Worm (Caenorhabditis elegans) whole organism, L3 larva: Measurements from ENCODE around the gene T24A6.20.

Experiments used
- ZK546.5 ChIP-seq: sonication (generic microtip); optimal IDR thresholded peaks from 2 replicates; lab custom pipeline; 2017; ENCODE audit warnings: missing biosample characterization, missing genetic modification characterization
- aly-2 ChIP-seq: fragments of 150-350 bp; optimal IDR thresholded peaks from 2 replicates; lab custom pipeline; 2014; ENCODE audit warnings: missing biosample characterization, missing genetic modification characterization
- ama-1 ChIP-seq: fragments of 150-350 bp; optimal IDR thresholded peaks from 2 replicates; lab custom pipeline; 2018
- ceh-28 ChIP-seq: fragments of 150-350 bp; optimal IDR thresholded peaks from 2 replicates; lab custom pipeline; 2014; ENCODE audit warnings: missing biosample characterization, missing genetic modification reagents, missing genetic modification characterization
- ceh-82 ChIP-seq: fragments of 150-350 bp; optimal IDR thresholded peaks from 2 replicates; lab custom pipeline; 2014; ENCODE audit warnings: missing biosample characterization, missing genetic modification characterization
- ceh-9 ChIP-seq: sonication (generic microtip); optimal IDR thresholded peaks from 2 replicates; lab custom pipeline; 2018; ENCODE audit warnings: missing biosample characterization, missing genetic modification characterization
- egl-27 ChIP-seq: sonication (generic microtip); optimal IDR thresholded peaks from 4 replicates; lab custom pipeline; 2017; ENCODE audit warnings: missing biosample characterization, missing genetic modification reagents, missing genetic modification characterization
- elt-1 ChIP-seq: fragments of 150-350 bp; optimal IDR thresholded peaks from 2 replicates; lab custom pipeline; 2014; ENCODE audit warnings: missing biosample characterization, missing genetic modification characterization
- elt-2 ChIP-seq: sonication (generic microtip); optimal IDR thresholded peaks from 2 replicates; lab custom pipeline; 2016; ENCODE audit warnings: missing genetic modification reagents, mild to moderate bottlenecking, missing genetic modification characterization, missing compliant biosample characterization
- elt-3 ChIP-seq, 3 experiments: fragments of 150-350 bp in 1 of 3; sonication (generic microtip) in 2 of 3; optimal IDR thresholded peaks; 2 replicates in 2 of 3; 4 replicates in 1 of 3; lab custom pipeline; 2014 to 2017; ENCODE audit warnings: missing biosample characterization in 3 of 3, missing genetic modification characterization in 3 of 3
- eor-1 ChIP-seq, 2 experiments: fragments of 150-350 bp; optimal IDR thresholded peaks; 2 replicates each; lab custom pipeline; 2014 to 2018; ENCODE audit warnings: missing biosample characterization in 2 of 2, missing genetic modification characterization in 2 of 2
- fkh-10 ChIP-seq: sonication (generic microtip); optimal IDR thresholded peaks from 2 replicates; lab custom pipeline; 2017; ENCODE audit warnings: missing biosample characterization, missing genetic modification reagents, missing genetic modification characterization
- fkh-2 ChIP-seq: fragments of 150-350 bp; optimal IDR thresholded peaks from 2 replicates; lab custom pipeline; 2014; ENCODE audit warnings: missing biosample characterization, missing genetic modification reagents, missing genetic modification characterization
- fos-1 ChIP-seq: fragments of 150-350 bp; optimal IDR thresholded peaks from 2 replicates; lab custom pipeline; 2014; ENCODE audit warnings: missing biosample characterization, missing genetic modification characterization
- hmg-11 ChIP-seq: sonication (generic microtip); optimal IDR thresholded peaks from 2 replicates; lab custom pipeline; 2016; ENCODE audit warnings: missing genetic modification characterization, missing compliant biosample characterization
- lin-15B ChIP-seq: fragments of 150-350 bp; optimal IDR thresholded peaks from 2 replicates; lab custom pipeline; 2014; ENCODE audit warnings: missing biosample characterization, missing genetic modification characterization
- lin-39 ChIP-seq: fragments of 150-350 bp; optimal IDR thresholded peaks from 2 replicates; lab custom pipeline; 2018; ENCODE audit warnings: missing biosample characterization, missing genetic modification reagents, missing genetic modification characterization
- lsy-12 ChIP-seq: sonication (generic microtip); optimal IDR thresholded peaks from 2 replicates; lab custom pipeline; 2016; ENCODE audit warnings: mild to moderate bottlenecking, missing genetic modification characterization, missing compliant biosample characterization
- mdl-1 ChIP-seq: fragments of 150-350 bp; optimal IDR thresholded peaks from 2 replicates; lab custom pipeline; 2014; ENCODE audit warnings: missing biosample characterization, missing genetic modification characterization
- mml-1 ChIP-seq: fragments of 150-350 bp; sonication (generic microtip); optimal IDR thresholded peaks from 3 replicates; lab custom pipeline; 2014; ENCODE audit warnings: missing biosample characterization, missing genetic modification characterization
- nfya-1 ChIP-seq: sonication (generic microtip); optimal IDR thresholded peaks from 2 replicates; lab custom pipeline; 2017; ENCODE audit warnings: missing genetic modification characterization, mild to moderate bottlenecking, missing compliant biosample characterization, antibody characterized with exemption, moderate library complexity; ENCODE audit not compliant: insufficient read depth
- nhr-12 ChIP-seq: fragments of 150-350 bp; optimal IDR thresholded peaks from 2 replicates; lab custom pipeline; 2014; ENCODE audit warnings: missing biosample characterization, missing genetic modification characterization
- nhr-23 ChIP-seq: fragments of 150-350 bp; optimal IDR thresholded peaks from 2 replicates; lab custom pipeline; 2014; ENCODE audit warnings: missing biosample characterization, missing genetic modification reagents, missing genetic modification characterization
- nhr-237 ChIP-seq: fragments of 150-350 bp; optimal IDR thresholded peaks from 2 replicates; lab custom pipeline; 2014; ENCODE audit warnings: missing biosample characterization, missing genetic modification characterization
- nhr-25 ChIP-seq: sonication (generic microtip); optimal IDR thresholded peaks from 2 replicates; lab custom pipeline; 2017; ENCODE audit warnings: missing biosample characterization, missing genetic modification characterization
- nhr-28 ChIP-seq: fragments of 150-350 bp; optimal IDR thresholded peaks from 2 replicates; lab custom pipeline; 2014; ENCODE audit warnings: missing biosample characterization, missing genetic modification characterization
- nhr-43 ChIP-seq: sonication (generic microtip); optimal IDR thresholded peaks from 2 replicates; lab custom pipeline; 2016; ENCODE audit warnings: mild to moderate bottlenecking, missing genetic modification characterization, missing compliant biosample characterization; ENCODE audit not compliant: poor library complexity, severe bottlenecking
- nhr-67 ChIP-seq: fragments of 150-350 bp; optimal IDR thresholded peaks from 2 replicates; lab custom pipeline; 2014; ENCODE audit warnings: missing biosample characterization, missing genetic modification characterization
- nhr-76 ChIP-seq: fragments of 150-350 bp; sonication (generic microtip); optimal IDR thresholded peaks from 5 replicates; lab custom pipeline; 2014; ENCODE audit warnings: missing biosample characterization, missing genetic modification characterization
- nhr-77 ChIP-seq: fragments of 150-350 bp; optimal IDR thresholded peaks from 2 replicates; lab custom pipeline; 2014; ENCODE audit warnings: missing biosample characterization, missing genetic modification characterization
- pha-4 ChIP-seq: fragments of 150-350 bp; optimal IDR thresholded peaks from 2 replicates; lab custom pipeline; 2014; ENCODE audit warnings: missing biosample characterization, missing genetic modification reagents, missing genetic modification characterization
- pqm-1 ChIP-seq: fragments of 150-350 bp; optimal IDR thresholded peaks from 2 replicates; lab custom pipeline; 2017; ENCODE audit warnings: missing biosample characterization, missing genetic modification characterization, inconsistent platforms
- skn-1 ChIP-seq: fragments of 150-350 bp; optimal IDR thresholded peaks from 2 replicates; lab custom pipeline; 2014; ENCODE audit warnings: missing biosample characterization, missing genetic modification characterization
- snpc-4 ChIP-seq: fragments of 150-350 bp; optimal IDR thresholded peaks from 2 replicates; lab custom pipeline; 2014; ENCODE audit warnings: missing biosample characterization, missing genetic modification characterization
- unc-39 ChIP-seq: sonication (generic microtip); optimal IDR thresholded peaks from 4 replicates; lab custom pipeline; 2017; ENCODE audit warnings: missing biosample characterization, missing genetic modification characterization
- unc-62 ChIP-seq: fragments of 150-350 bp; sonication (generic microtip); optimal IDR thresholded peaks from 4 replicates; lab custom pipeline; 2014; ENCODE audit warnings: missing biosample characterization, missing genetic modification reagents, missing genetic modification characterization
- zag-1 ChIP-seq: fragments of 150-350 bp; optimal IDR thresholded peaks from 2 replicates; lab custom pipeline; 2014; ENCODE audit warnings: missing biosample characterization, missing genetic modification characterization
- ztf-11 ChIP-seq: fragments of 150-350 bp; optimal IDR thresholded peaks from 2 replicates; lab custom pipeline; 2014; ENCODE audit warnings: missing biosample characterization, missing genetic modification characterization
- ztf-4 ChIP-seq: fragments of 150-350 bp; optimal IDR thresholded peaks from 2 replicates; lab custom pipeline; 2014; ENCODE audit warnings: missing biosample characterization, missing genetic modification characterization

The T24A6.20 gene

ce11 chrV:3578813-3579212 is 25.9 kb downstream of the T24A6.20 start, which contains the start of gene pygl-1:
TSS of gene pygl-1 (plus strand) at chrV:3579023.
- TF ChIP-seq elt-3 (tag; optimal IDR thresholded peaks at IDR 0.05; lab: Kevin White, UChicago) (no peak), nhr-67 (tag; lab: Kevin White, UChicago) (no peak), ztf-4 (no peak), eor-1 (tag; optimal IDR thresholded peaks at IDR 0.05; lab: Kevin White, UChicago) (no peak), ZK546.5 (tag; lab: Kevin White, UChicago) (no peak), pha-4 (tag; lab: Kevin White, UChicago) (no peak), skn-1 (tag; lab: Kevin White, UChicago) (no peak), lin-15B (tag; lab: Kevin White, UChicago) (no peak), mdl-1 (tag; lab: Kevin White, UChicago) (no peak), pqm-1 (no peak), nhr-77 (tag; lab: Kevin White, UChicago) (no peak), aly-2 (tag; lab: Kevin White, UChicago) (no peak), nhr-43 (tag; lab: Kevin White, UChicago) (no peak), nhr-12 (no peak)
- TF ChIP-seq, all 47 proteins: peak for 0

DNA sequence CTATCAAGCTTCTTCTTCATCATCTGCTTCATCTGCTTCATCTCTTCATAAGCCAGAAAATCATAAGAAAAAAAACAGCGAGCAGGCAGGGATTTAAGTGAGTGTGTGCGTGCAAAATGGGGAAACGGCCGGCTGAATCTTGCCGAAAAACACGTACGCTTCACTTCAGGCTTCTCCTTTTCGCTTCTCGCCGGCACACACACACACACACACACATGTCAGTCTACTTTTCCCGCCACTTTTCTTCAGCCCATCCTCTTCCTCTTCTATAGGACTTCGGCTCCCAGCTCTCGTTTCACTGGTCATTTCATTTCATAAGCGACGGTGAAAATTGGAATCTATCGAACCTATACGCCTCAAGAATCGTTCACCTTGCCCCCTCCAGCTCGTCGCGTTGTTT is 26.3 kb downstream of the T24A6.20 start:
- TF ChIP-seq fkh-10 (no peak), lin-39 (tag; lab: Kevin White, UChicago) (no peak), skn-1 (tag; lab: Kevin White, UChicago) (no peak), ZK546.5 (tag; lab: Kevin White, UChicago) (no peak), zag-1 (tag; lab: Kevin White, UChicago) (no peak), nhr-76 (tag; lab: Kevin White, UChicago) (no peak), ceh-82 (tag; lab: Kevin White, UChicago) (no peak), unc-62 (GFP tag; lab: Kevin White, UChicago) (no peak), nfya-1 (tag; lab: Kevin White, UChicago) (no peak), nhr-67 (tag; lab: Kevin White, UChicago) (no peak), unc-39 (no peak), mdl-1 (tag; lab: Kevin White, UChicago) (no peak), nhr-237 (tag; lab: Kevin White, UChicago) (no peak), pha-4 (tag; lab: Kevin White, UChicago) (no peak), elt-1 (tag; lab: Kevin White, UChicago) (no peak), ceh-28 (tag; lab: Kevin White, UChicago) (no peak), nhr-12 (no peak), ztf-11 (tag; lab: Kevin White, UChicago) (no peak), fos-1 (tag; lab: Kevin White, UChicago) (no peak)

DNA sequence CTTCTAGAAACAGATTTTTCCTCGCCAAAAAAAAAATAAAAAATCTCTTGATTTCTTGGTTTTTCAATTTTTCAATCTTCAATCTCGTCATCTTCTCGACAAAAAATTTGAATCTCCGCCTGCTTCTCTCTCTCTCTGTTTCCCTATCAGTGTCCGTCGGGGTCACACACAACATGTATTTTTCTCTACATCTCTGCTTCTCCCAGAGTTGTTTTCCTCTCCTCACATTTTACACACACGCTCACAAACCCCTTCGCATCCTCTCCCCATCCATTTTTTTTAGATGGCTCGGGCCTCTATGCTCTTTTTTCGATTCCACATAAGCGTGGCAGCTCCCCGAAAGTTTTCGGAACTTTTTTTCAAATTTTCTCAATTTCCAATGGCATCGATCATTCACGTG is 26.9 kb downstream of the T24A6.20 start:
- TF ChIP-seq fkh-2 (tag; lab: Kevin White, UChicago) (no peak), elt-2 (tag; lab: Kevin White, UChicago) (peak; percentile 37), nhr-28 (tag; lab: Kevin White, UChicago) (no peak), mdl-1 (tag; lab: Kevin White, UChicago) (peak; percentile 25), pha-4 (tag; lab: Kevin White, UChicago) (peak; percentile 63), nfya-1 (tag; lab: Kevin White, UChicago) (peak; percentile 60), ama-1 (lab: Kevin White, UChicago) (peak; percentile 45), nhr-23 (peak; percentile 50), hmg-11 (tag; lab: Kevin White, UChicago) (peak; percentile 74), zag-1 (tag; lab: Kevin White, UChicago) (no peak), nhr-76 (tag; lab: Kevin White, UChicago) (no peak), lsy-12 (tag; lab: Kevin White, UChicago) (no peak), lin-15B (tag; lab: Kevin White, UChicago) (peak; percentile 97), nhr-43 (tag; lab: Kevin White, UChicago) (peak; percentile 26), fkh-10 (no peak), lin-39 (tag; lab: Kevin White, UChicago) (peak; percentile 36), ceh-9 (tag; lab: Kevin White, UChicago) (no peak), snpc-4 (peak; percentile 13)
- TF ChIP-seq, all 47 proteins: peak for 11

- TF ChIP-seq mml-1 (tag; lab: Kevin White, UChicago) = no peak
- TF ChIP-seq nhr-25 (tag; lab: Kevin White, UChicago) = no peak
- no peak for TF ChIP-seq lin-15B (tag; lab: Kevin White, UChicago)
- TF ChIP-seq egl-27 = no peak
- TF ChIP-seq ZK546.5 (tag; lab: Kevin White, UChicago) = no peak
- TF ChIP-seq pha-4 (tag; lab: Kevin White, UChicago) = peak; percentile 2
- TF ChIP-seq ceh-28 (tag; lab: Kevin White, UChicago) = no peak
- no peak for TF ChIP-seq nhr-23
- TF ChIP-seq nhr-76 (tag; lab: Kevin White, UChicago) = no peak
- TF ChIP-seq ztf-11 (tag; lab: Kevin White, UChicago) = no peak
- TF ChIP-seq nfya-1 (tag; lab: Kevin White, UChicago) = no peak
- TF ChIP-seq elt-1 (tag; lab: Kevin White, UChicago) = no peak
- TF ChIP-seq ceh-9 (tag; lab: Kevin White, UChicago) = no peak
- no peak for TF ChIP-seq unc-39
- TF ChIP-seq elt-2 (tag; lab: Kevin White, UChicago) = peak; percentile 76
- peak; percentile 60 for TF ChIP-seq pqm-1
- TF ChIP-seq eor-1 (tag; optimal IDR thresholded peaks at IDR 0.05; lab: Kevin White, UChicago) = no peak
Observed at ce11 chrV:3580385-3580784, 27.5 kb downstream of the T24A6.20 start.
